Worm (Caenorhabditis elegans) whole organism, L4 larva: ENCODE results near the gene clec-219.

ENCODE experiments used
- D1046.2 ChIP-seq: fragments of 200-800 bp; sonication (Bioruptor generic); IDR thresholded peaks from 2 replicates; pipeline ENCODE4 v1.3.6; 2022; ENCODE audit warnings: missing genetic modification characterization, missing compliant biosample characterization
- F26F4.8 ChIP-seq: fragments of 200-800 bp; sonication (Bioruptor generic); conservative IDR thresholded peaks from 2 replicates; pipeline ENCODE4 v1.3.6; 2022; ENCODE audit warnings: missing genetic modification characterization, missing compliant biosample characterization
- F44E2.7 ChIP-seq: fragments of 200-800 bp; sonication (Bioruptor generic); IDR thresholded peaks from 2 replicates; pipeline ENCODE4 v2.1.2; 2022; ENCODE audit warnings: missing genetic modification characterization, missing compliant biosample characterization
- Y105C5A.15 ChIP-seq: fragments of 200-800 bp; sonication (Bioruptor generic); IDR thresholded peaks from 2 replicates; pipeline ENCODE4 v1.3.6; 2022; ENCODE audit warnings: missing genetic modification characterization, missing compliant biosample characterization
- ZK337.2 ChIP-seq: fragments of 200-800 bp; sonication (Bioruptor generic); IDR thresholded peaks from 2 replicates; pipeline ENCODE4 v1.3.6; 2022; ENCODE audit warnings: missing genetic modification reagents, missing genetic modification characterization, missing compliant biosample characterization
- aha-1 ChIP-seq: fragments of 150-350 bp; peaks from one replicate; lab custom pipeline; 2014; ENCODE audit warnings: missing biosample characterization, missing genetic modification characterization
- arid-1 ChIP-seq: fragments of 200-800 bp; sonication (Bioruptor generic); conservative IDR thresholded peaks from 2 replicates; pipeline ENCODE4 v1.3.6; 2022; ENCODE audit warnings: missing genetic modification reagents, missing genetic modification characterization, missing compliant biosample characterization
- attf-4 ChIP-seq: sonication (generic microtip); optimal IDR thresholded peaks from 3 replicates; lab custom pipeline; 2017; ENCODE audit warnings: missing biosample characterization, missing genetic modification characterization
- ceh-32 ChIP-seq: sonication (generic microtip); optimal IDR thresholded peaks from 2 replicates; lab custom pipeline; 2016; ENCODE audit warnings: mild to moderate bottlenecking, missing genetic modification characterization, missing compliant biosample characterization; ENCODE audit not compliant: poor library complexity
- ceh-44 ChIP-seq: fragments of 200-800 bp; sonication (Bioruptor generic); IDR thresholded peaks from 2 replicates; pipeline ENCODE4 v1.3.6; 2022; ENCODE audit warnings: missing genetic modification reagents, missing genetic modification characterization, missing compliant biosample characterization
- dmd-8 ChIP-seq: fragments of 200-800 bp; sonication (Bioruptor generic); IDR thresholded peaks from 2 replicates; pipeline ENCODE4 v1.3.6; 2022; ENCODE audit warnings: missing genetic modification characterization, missing compliant biosample characterization
- dmd-9 ChIP-seq: fragments of 200-800 bp; sonication (Bioruptor generic); IDR thresholded peaks from 2 replicates; pipeline ENCODE4 v1.3.6; 2022; ENCODE audit warnings: missing genetic modification reagents, missing genetic modification characterization, missing compliant biosample characterization
- hlh-30 ChIP-seq: sonication (generic microtip); optimal IDR thresholded peaks from 2 replicates; lab custom pipeline; 2017; ENCODE audit warnings: antibody characterized with exemption, mild to moderate bottlenecking, missing genetic modification characterization, missing compliant biosample characterization; ENCODE audit not compliant: insufficient read depth
- lim-7 ChIP-seq: fragments of 200-800 bp; sonication (Bioruptor generic); IDR thresholded peaks from 2 replicates; pipeline ENCODE4 v1.3.6; 2022; ENCODE audit warnings: missing genetic modification characterization, missing compliant biosample characterization
- lin-15B ChIP-seq: fragments of 150-350 bp; sonication (generic microtip); optimal IDR thresholded peaks from 3 replicates; lab custom pipeline; 2014; ENCODE audit warnings: missing biosample characterization, missing genetic modification characterization
- madf-5 ChIP-seq, 2 experiments: fragments of 200-800 bp; sonication (Bioruptor generic); IDR thresholded peaks; 2 replicates each; pipeline ENCODE4 v1.3.6; 2022; ENCODE audit warnings: missing compliant biosample characterization in 2 of 2, missing genetic modification characterization in 2 of 2
- madf-9 ChIP-seq: fragments of 200-800 bp; sonication (Bioruptor generic); conservative IDR thresholded peaks from 2 replicates; pipeline ENCODE4 v1.3.6; 2022; ENCODE audit warnings: missing genetic modification reagents, missing genetic modification characterization, missing compliant biosample characterization
- nhr-42 ChIP-seq: fragments of 200-800 bp; sonication (Bioruptor generic); IDR thresholded peaks from 2 replicates; pipeline ENCODE4 v1.3.6; 2022; ENCODE audit warnings: missing genetic modification characterization, missing compliant biosample characterization
- set-16 ChIP-seq: fragments of 200-800 bp; sonication (Bioruptor generic); IDR thresholded peaks from 2 replicates; pipeline ENCODE4 v1.3.6; 2022; ENCODE audit warnings: missing genetic modification reagents, missing genetic modification characterization, missing compliant biosample characterization
- snpc-1.2 ChIP-seq: fragments of 200-800 bp; sonication (Bioruptor generic); IDR thresholded peaks from 2 replicates; pipeline ENCODE4 v1.3.6; 2022; ENCODE audit warnings: missing genetic modification reagents, missing genetic modification characterization, missing compliant biosample characterization
- snpc-4 ChIP-seq: fragments of 150-350 bp; optimal IDR thresholded peaks from 2 replicates; lab custom pipeline; 2014; ENCODE audit warnings: missing biosample characterization, missing genetic modification characterization
- spr-3 ChIP-seq: fragments of 200-800 bp; sonication (Bioruptor generic); optimal IDR thresholded peaks from 2 replicates; lab custom pipeline; 2018; ENCODE audit warnings: mild to moderate bottlenecking, missing genetic modification characterization, missing compliant biosample characterization
- tag-97 ChIP-seq: fragments of 200-800 bp; sonication (Bioruptor generic); IDR thresholded peaks from 2 replicates; pipeline ENCODE4 v1.3.6; 2022; ENCODE audit warnings: missing genetic modification characterization, missing compliant biosample characterization
- tra-1 ChIP-seq: fragments of 200-800 bp; sonication (Bioruptor generic); IDR thresholded peaks from 2 replicates; pipeline ENCODE4 v1.3.6; 2022; ENCODE audit warnings: missing genetic modification reagents, missing genetic modification characterization, missing compliant biosample characterization
- unc-62 ChIP-seq, 3 experiments: fragments of 150-350 bp in 1 of 3; sonication (generic microtip); optimal IDR thresholded peaks in 2 of 3; peaks in 1 of 3; 1 replicate in 1 of 3; 2 replicates in 2 of 3; lab custom pipeline; 2014 to 2017; ENCODE audit warnings: missing biosample characterization in 3 of 3, missing genetic modification characterization in 3 of 3, missing genetic modification reagents in 3 of 3, missing genotype in 1 of 3

clec-219 gene

DNA sequence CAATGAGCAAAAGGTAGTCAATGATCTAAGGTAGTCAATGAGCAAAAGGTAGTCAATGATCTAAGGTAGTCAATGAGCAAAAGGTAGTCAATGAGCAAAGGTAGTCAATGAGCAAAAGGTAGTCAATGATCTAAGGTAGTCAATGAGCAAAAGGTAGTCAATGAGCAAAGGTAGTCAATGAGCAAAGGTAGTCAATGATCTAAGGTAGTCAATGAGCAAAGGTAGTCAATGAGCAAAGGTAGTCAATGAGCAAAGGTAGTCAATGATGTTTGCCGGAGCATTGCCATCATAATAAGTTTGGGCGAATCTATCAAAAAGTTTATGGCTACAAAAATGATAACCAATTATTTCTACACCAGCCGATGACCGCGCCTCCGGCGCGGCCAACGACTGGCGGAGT lies 3.5 kb upstream of the clec-219 start:
- TF ChIP-seq ZK337.2 (GFP tag; lab: Robert Waterston, UW) (peak; percentile 46; the same call in 1 of the 2 replicates), tra-1 (peak; percentile 22; the same call in 1 of the 2 replicates), F26F4.8 (GFP tag; lab: Robert Waterston, UW) (peak; percentile 65; the same call in 1 of the 2 replicates), arid-1 (GFP tag; lab: Robert Waterston, UW) (peak; percentile 30; the same call in 1 of the 2 replicates), madf-9 (GFP tag; lab: Robert Waterston, UW) (0 out of 2 replicates have a peak, but pooled peaks have one; percentile 42), ceh-44 (GFP tag; lab: Robert Waterston, UW) (peak; percentile 38; the same call in 1 of the 2 replicates), lim-7 (peak; percentile 67), Y105C5A.15 (GFP tag; lab: Robert Waterston, UW) (peak; percentile 37; the same call in 1 of the 2 replicates), F44E2.7 (GFP tag; lab: Robert Waterston, UW) (peak; percentile 38; the same call in 1 of the 2 replicates), madf-5 (GFP tag; IDR thresholded peaks at IDR 0.05; lab: Robert Waterston, UW) (peak in 1 of 2 experiments; percentile 49; a peak in 1 of 4 replicates)

DNA sequence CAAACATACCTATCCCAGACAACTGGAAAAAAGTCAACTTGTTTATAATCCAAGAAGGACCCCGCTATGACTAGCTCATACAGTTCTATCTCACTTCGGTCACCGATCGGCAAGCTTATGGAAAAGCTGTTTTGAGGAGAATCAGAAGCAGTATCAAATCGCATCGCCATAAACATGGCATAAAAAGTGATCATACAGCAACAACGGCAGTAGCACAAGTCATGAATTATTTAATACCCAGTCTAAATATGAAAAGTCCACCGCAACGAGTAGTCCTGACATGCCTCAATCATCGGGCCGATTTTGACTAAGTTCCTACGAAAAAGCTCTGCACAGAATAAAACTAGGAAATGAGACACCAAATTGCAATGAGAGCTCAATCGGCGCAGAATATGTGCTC lies 5.3 kb downstream of the clec-219 start:
- TF ChIP-seq aha-1 (tag; lab: Kevin White, UChicago) = peak; percentile 95
- no peak for TF ChIP-seq spr-3 (GFP tag; lab: Kevin White, UChicago)
- peak in 1 of 2 experiments; percentile 69 for TF ChIP-seq unc-62 (GFP tag; optimal IDR thresholded peaks at IDR 0.05 in 1 of 2; lab: Kevin White, UChicago)
- TF ChIP-seq unc-62 (tag; optimal IDR thresholded peaks at IDR 0.05; lab: Kevin White, UChicago) = no peak

DNA sequence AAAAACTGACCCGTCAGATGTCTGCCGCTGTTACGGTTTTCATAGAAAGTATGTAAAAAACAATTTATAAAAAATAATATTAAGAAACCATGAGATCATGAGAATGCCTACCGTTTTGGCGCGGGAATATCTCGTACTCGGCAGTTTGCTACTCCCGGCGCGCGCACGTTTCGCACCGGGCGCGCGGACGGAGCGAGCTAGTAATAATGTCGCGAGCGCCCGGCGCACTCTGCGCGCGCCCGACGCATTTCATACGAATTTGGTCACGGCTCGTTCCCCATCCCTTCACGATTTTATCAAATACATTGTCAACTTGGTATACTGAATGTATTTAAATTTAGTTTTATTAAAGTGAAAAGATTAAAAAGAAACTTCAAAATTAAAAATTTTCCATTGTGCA lies 7.7 kb downstream of the clec-219 start:
- no peak for TF ChIP-seq dmd-9
- TF ChIP-seq set-16 (GFP tag; lab: Robert Waterston, UW) = peak; percentile 74
- no peak for TF ChIP-seq nhr-42 (GFP tag; lab: Robert Waterston, UW)

DNA sequence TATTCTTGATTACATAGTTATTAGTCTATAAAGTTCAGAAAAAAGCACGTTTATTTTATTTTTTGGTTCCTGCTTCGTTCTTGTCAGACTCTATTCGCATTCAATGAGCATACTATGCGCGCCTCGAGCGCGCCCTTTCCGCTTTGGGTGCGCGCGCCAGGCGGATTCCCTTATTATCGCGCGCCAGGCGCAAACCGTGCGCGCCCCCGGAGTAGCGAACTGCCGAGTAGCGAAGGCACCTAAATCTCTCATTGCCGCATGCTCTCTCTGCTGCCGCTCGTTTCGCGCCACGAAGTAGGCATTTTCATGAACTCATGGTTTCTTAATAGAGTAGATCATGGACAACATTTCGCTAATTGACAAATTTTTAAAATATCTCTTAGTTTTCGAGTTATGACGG lies 8.8 kb downstream of the clec-219 start:
- TF ChIP-seq set-16 (GFP tag; lab: Robert Waterston, UW) (peak; percentile 89), madf-5 (GFP tag; IDR thresholded peaks at IDR 0.05; lab: Robert Waterston, UW) (no peak)

DNA sequence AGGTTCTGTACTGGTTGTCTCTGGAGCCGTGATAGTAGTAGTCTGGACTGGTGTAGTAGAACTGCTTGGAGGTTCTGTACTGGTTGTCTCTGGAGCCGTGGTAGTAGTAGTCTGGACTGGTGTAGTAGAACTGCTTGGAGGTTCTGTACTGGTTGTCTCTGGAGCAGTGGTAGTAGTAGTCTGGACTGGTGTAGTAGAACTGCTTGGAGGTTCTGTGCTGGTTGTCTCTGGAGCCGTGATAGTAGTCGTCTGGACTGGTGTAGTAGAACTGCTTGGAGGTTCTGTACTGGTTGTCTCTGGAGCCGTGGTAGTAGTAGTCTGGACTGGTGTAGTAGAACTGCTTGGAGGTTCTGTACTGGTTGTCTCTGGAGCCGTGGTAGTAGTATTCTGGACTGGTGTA lies 11.2 kb downstream of the clec-219 start:
- TF ChIP-seq snpc-1.2 (GFP tag; lab: Robert Waterston, UW) (0 out of 2 replicates have a peak, but pooled peaks have one; percentile 29), dmd-8 (peak; percentile 72; the same call in 1 of the 2 replicates), lim-7 (peak; percentile 70), F26F4.8 (GFP tag; lab: Robert Waterston, UW) (peak; percentile 84), madf-9 (GFP tag; lab: Robert Waterston, UW) (0 out of 2 replicates have a peak, but pooled peaks have one; percentile 47), D1046.2 (GFP tag; lab: Robert Waterston, UW) (0 out of 2 replicates have a peak, but pooled peaks have one; percentile 68), Y105C5A.15 (GFP tag; lab: Robert Waterston, UW) (0 out of 2 replicates have a peak, but pooled peaks have one; percentile 57), madf-5 (GFP tag; IDR thresholded peaks at IDR 0.05; lab: Robert Waterston, UW) (peak in 1 of 2 experiments; percentile 50; a peak in 1 of 4 replicates), F44E2.7 (GFP tag; lab: Robert Waterston, UW) (0 out of 2 replicates have a peak, but pooled peaks have one; percentile 38)

DNA sequence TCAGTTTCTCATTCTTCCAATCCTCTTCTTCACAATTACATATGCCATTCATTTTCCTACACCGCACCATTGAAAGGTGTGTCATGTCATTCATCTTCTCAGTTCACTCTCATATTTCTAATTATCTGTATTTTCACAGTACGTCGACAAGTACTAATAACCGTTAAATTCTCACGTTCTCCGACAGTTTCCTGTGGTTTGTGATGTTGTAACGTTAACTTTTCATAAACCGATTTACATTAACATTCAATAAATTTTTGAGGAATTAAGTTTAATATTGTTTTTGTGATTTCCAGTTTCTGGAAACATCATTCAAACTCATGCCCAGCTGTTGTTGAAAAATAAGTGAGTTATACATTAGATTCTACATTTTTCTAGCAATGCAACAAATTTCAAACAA lies 16.1 kb downstream of the clec-219 start, which contains the start of gene tmd-2:
tmd-2 (plus strand) TSS at position 301 of the 400 bp plus-strand sequence.
- no peak for TF ChIP-seq snpc-4
- TF ChIP-seq lin-15B = no peak
- no peak for TF ChIP-seq ceh-32 (tag; lab: Kevin White, UChicago)

DNA sequence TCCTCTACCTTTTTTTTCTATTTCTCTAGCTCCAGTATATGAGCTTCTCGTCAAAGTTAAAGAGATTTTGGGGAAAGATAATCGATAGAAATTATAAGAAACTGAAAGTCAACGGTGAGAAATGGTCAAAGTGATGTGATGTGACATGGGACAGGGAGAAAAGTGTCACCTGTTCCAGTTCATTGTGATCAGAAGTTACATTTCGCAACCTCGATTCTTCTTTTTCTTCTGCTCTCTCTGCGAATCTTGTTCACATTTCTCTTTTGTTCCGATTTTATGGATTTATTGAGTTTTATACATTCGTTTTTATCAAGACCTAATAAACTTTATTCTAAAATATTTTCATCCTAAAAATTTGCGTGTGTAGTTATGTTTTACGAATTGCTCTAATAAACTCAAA lies 17.4 kb downstream of the clec-219 start:
- TF ChIP-seq tag-97 (GFP tag; lab: Robert Waterston, UW) (no peak), attf-4 (tag; lab: Kevin White, UChicago) (no peak), unc-62 (GFP tag; optimal IDR thresholded peaks at IDR 0.05 in 1 of 2; lab: Kevin White, UChicago) (peak in 1 of 2 experiments; percentile 45), unc-62 (tag; optimal IDR thresholded peaks at IDR 0.05; lab: Kevin White, UChicago) (no peak), snpc-4 (no peak), hlh-30 (tag; lab: Kevin White, UChicago) (peak; percentile 32)
- TF ChIP-seq, all 104 proteins: peak for 2
